Fruit fly (Drosophila melanogaster) whole organism, adult: ENCODE results near the gene CG9164.

Experiments used
- CG14711 ChIP-seq: fragments of 200-800 bp; sonication (Bioruptor generic); optimal IDR thresholded peaks from 2 replicates; lab custom pipeline; 2018; ENCODE audit warnings: missing biosample characterization, mild to moderate bottlenecking, missing genetic modification characterization, moderate library complexity
- bab1 ChIP-seq: fragments of 200-800 bp; sonication (Bioruptor generic); optimal IDR thresholded peaks from 3 replicates; lab custom pipeline; 2019; ENCODE audit warnings: missing biosample characterization, mild to moderate bottlenecking, missing genetic modification characterization, moderate library complexity
- kay ChIP-seq: fragments of 200-800 bp; sonication (Bioruptor generic); peaks from one replicate; lab custom pipeline; 2016; ENCODE audit warnings: missing biosample characterization, missing genetic modification characterization, borderline replicate concordance
- tj ChIP-seq: fragments of 200-800 bp; sonication (Bioruptor generic); optimal IDR thresholded peaks from 3 replicates; lab custom pipeline; 2017; ENCODE audit warnings: missing biosample characterization, mild to moderate bottlenecking, missing genetic modification characterization, moderate library complexity

DNA sequence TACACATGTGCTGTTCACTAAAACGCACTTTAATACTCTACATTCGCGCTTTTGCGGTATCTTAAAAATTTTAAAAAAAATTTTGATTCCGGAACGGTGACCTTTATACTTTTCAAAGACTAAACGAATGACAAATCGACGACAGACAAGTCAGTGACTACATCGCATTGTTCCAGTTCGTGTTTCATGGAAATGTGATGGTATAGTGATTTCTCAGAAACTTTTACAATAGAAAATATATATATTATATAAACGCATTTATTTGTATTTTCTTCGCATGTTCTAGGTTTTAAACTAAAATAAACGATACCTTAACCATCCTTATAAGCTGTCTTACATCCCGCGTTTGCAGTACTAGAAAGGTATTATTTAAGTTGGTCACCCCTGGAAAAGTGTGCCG is 24.3 kb downstream of the CG9164 start, which contains the start of gene Pp1-13C:
- TF ChIP-seq kay (GFP tag; lab: Kevin White, UChicago) (no peak), tj (GFP tag; lab: Kevin White, UChicago) (no peak), bab1 (GFP tag; lab: Kevin White, UChicago) (no peak), CG14711 (no peak)
